Worm (Caenorhabditis elegans) whole organism, early embryonic: ENCODE measurements around the gene K08D8.10.

Source experiments
- B0310.2 ChIP-seq: sonication (generic microtip); optimal IDR thresholded peaks from 2 replicates; lab custom pipeline; 2016; ENCODE audit warnings: mild to moderate bottlenecking, missing genetic modification characterization, missing compliant biosample characterization
- F13C5.2 ChIP-seq: sonication (generic microtip); optimal IDR thresholded peaks from 2 replicates; lab custom pipeline; 2017; ENCODE audit warnings: mild to moderate bottlenecking, missing genetic modification characterization, inconsistent platforms, missing compliant biosample characterization
- aly-1 ChIP-seq: sonication (generic microtip); optimal IDR thresholded peaks from 2 replicates; lab custom pipeline; 2016; ENCODE audit warnings: missing genetic modification characterization, missing compliant biosample characterization
- ama-1 ChIP-seq: fragments of 150-350 bp; optimal IDR thresholded peaks from 2 replicates; lab custom pipeline; 2014
- ceh-13 ChIP-seq: fragments of 200-800 bp; sonication (Bioruptor generic); optimal IDR thresholded peaks from 2 replicates; lab custom pipeline; 2018; ENCODE audit warnings: mild to moderate bottlenecking, missing genetic modification characterization, missing compliant biosample characterization
- ceh-36 ChIP-seq: sonication (generic microtip); optimal IDR thresholded peaks from 2 replicates; lab custom pipeline; 2016; ENCODE audit warnings: missing genetic modification characterization, inconsistent platforms, missing compliant biosample characterization
- ets-7 ChIP-seq: sonication (generic microtip); optimal IDR thresholded peaks from 2 replicates; lab custom pipeline; 2016; ENCODE audit warnings: missing genotype, missing genetic modification characterization, missing compliant biosample characterization
- flt-1 ChIP-seq: fragments of 200-800 bp; sonication (Bioruptor generic); IDR thresholded peaks from 2 replicates; pipeline ENCODE4 v1.3.6; 2022; ENCODE audit warnings: missing genetic modification characterization, missing compliant biosample characterization
- hmbx-1 ChIP-seq: sonication (generic microtip); optimal IDR thresholded peaks from 2 replicates; lab custom pipeline; 2016; ENCODE audit warnings: mild to moderate bottlenecking, missing genetic modification characterization, missing compliant biosample characterization
- hmg-4 ChIP-seq: fragments of 200-800 bp; sonication (Bioruptor generic); optimal IDR thresholded peaks from 2 replicates; lab custom pipeline; 2018; ENCODE audit warnings: mild to moderate bottlenecking, missing genetic modification characterization, missing compliant biosample characterization
- hnd-1 ChIP-seq: sonication (generic microtip); optimal IDR thresholded peaks from 2 replicates; lab custom pipeline; 2016; ENCODE audit warnings: missing genetic modification characterization, missing compliant biosample characterization
- pes-1 ChIP-seq: fragments of 200-800 bp; sonication (Bioruptor generic); IDR thresholded peaks from 2 replicates; pipeline ENCODE4 v1.3.6; 2022; ENCODE audit warnings: missing genetic modification reagents, missing genetic modification characterization, missing compliant biosample characterization
- scrt-1 ChIP-seq: fragments of 200-800 bp; sonication (Bioruptor generic); IDR thresholded peaks from 2 replicates; pipeline ENCODE4 v1.3.6; 2022; ENCODE audit warnings: missing genetic modification characterization, missing compliant biosample characterization
- sea-1 ChIP-seq: fragments of 200-800 bp; sonication (Bioruptor generic); conservative IDR thresholded peaks from 2 replicates; pipeline ENCODE4 v1.3.6; 2022; ENCODE audit warnings: missing genetic modification characterization, missing compliant biosample characterization
- tbx-11 ChIP-seq: fragments of 200-800 bp; sonication (Bioruptor generic); IDR thresholded peaks from 2 replicates; pipeline ENCODE4 v1.3.6; 2022; ENCODE audit warnings: missing genetic modification characterization, missing compliant biosample characterization
- tbx-37 ChIP-seq: fragments of 200-800 bp; sonication (Bioruptor generic); conservative IDR thresholded peaks from 2 replicates; pipeline ENCODE4 v1.3.6; 2022; ENCODE audit warnings: missing genetic modification reagents, missing genetic modification characterization, missing compliant biosample characterization
- tra-4 ChIP-seq: sonication (generic microtip); optimal IDR thresholded peaks from 2 replicates; lab custom pipeline; 2017; ENCODE audit warnings: missing genetic modification characterization, missing compliant biosample characterization

Gene K08D8.10

ce11 chrIV:12900267-12900666 lies at the start of gene K08D8.10:
TSS of gene K08D8.10 (plus strand) at chrIV:12900567.
- TF ChIP-seq ama-1 (lab: Kevin White, UChicago) (no peak), sea-1 (GFP tag; lab: Robert Waterston, UW) (no peak), scrt-1 (no peak), F13C5.2 (tag; lab: Kevin White, UChicago) (no peak), hnd-1 (tag; lab: Kevin White, UChicago) (no peak), pes-1 (GFP tag; lab: Robert Waterston, UW) (no peak), ceh-36 (tag; lab: Kevin White, UChicago) (no peak), tbx-37 (GFP tag; lab: Robert Waterston, UW) (no peak), hmbx-1 (tag; lab: Kevin White, UChicago) (no peak), flt-1 (GFP tag; lab: Robert Waterston, UW) (no peak), B0310.2 (tag; lab: Kevin White, UChicago) (no peak), tbx-11 (GFP tag; lab: Robert Waterston, UW) (no peak), ceh-13 (GFP tag; lab: Kevin White, UChicago) (no peak), ets-7 (tag; lab: Kevin White, UChicago) (no peak), tra-4 (tag; lab: Kevin White, UChicago) (no peak), hmg-4 (GFP tag; lab: Kevin White, UChicago) (no peak), aly-1 (tag; lab: Kevin White, UChicago) (no peak)

ce11 chrIV:12854372-12855114 lies 45.8 kb upstream of the K08D8.10 start:
- TF ChIP-seq tbx-11 (GFP tag; lab: Robert Waterston, UW) (no peak), ama-1 (lab: Kevin White, UChicago) (no peak), aly-1 (tag; lab: Kevin White, UChicago) (no peak), hnd-1 (tag; lab: Kevin White, UChicago) (no peak), tbx-37 (GFP tag; lab: Robert Waterston, UW) (no peak), B0310.2 (tag; lab: Kevin White, UChicago) (no peak), ceh-36 (tag; lab: Kevin White, UChicago) (no peak), ets-7 (tag; lab: Kevin White, UChicago) (no peak), scrt-1 (no peak), pes-1 (GFP tag; lab: Robert Waterston, UW) (no peak), hmg-4 (GFP tag; lab: Kevin White, UChicago) (no peak), hmbx-1 (tag; lab: Kevin White, UChicago) (no peak), F13C5.2 (tag; lab: Kevin White, UChicago) (no peak), flt-1 (GFP tag; lab: Robert Waterston, UW) (no peak), ceh-13 (GFP tag; lab: Kevin White, UChicago) (no peak), sea-1 (GFP tag; lab: Robert Waterston, UW) (no peak)

- TF ChIP-seq hnd-1 (tag; lab: Kevin White, UChicago) (no peak), tbx-11 (GFP tag; lab: Robert Waterston, UW) (no peak)
These were observed 45.1 kb upstream of the K08D8.10 start, which contains the start of gene nstp-5 for ce11 chrIV:12855248-12855647. TSS of gene nstp-5 (plus strand) at chrIV:12855548.

- TF ChIP-seq tbx-11 (GFP tag; lab: Robert Waterston, UW) (no peak), ets-7 (tag; lab: Kevin White, UChicago) (no peak), scrt-1 (no peak), flt-1 (GFP tag; lab: Robert Waterston, UW) (no peak), F13C5.2 (tag; lab: Kevin White, UChicago) (no peak), B0310.2 (tag; lab: Kevin White, UChicago) (no peak), tbx-37 (GFP tag; lab: Robert Waterston, UW) (no peak), tra-4 (tag; lab: Kevin White, UChicago) (no peak), ceh-36 (tag; lab: Kevin White, UChicago) (no peak), hmg-4 (GFP tag; lab: Kevin White, UChicago) (no peak), hmbx-1 (tag; lab: Kevin White, UChicago) (no peak), ceh-13 (GFP tag; lab: Kevin White, UChicago) (no peak), ama-1 (lab: Kevin White, UChicago) (no peak), sea-1 (GFP tag; lab: Robert Waterston, UW) (no peak), pes-1 (GFP tag; lab: Robert Waterston, UW) (no peak), hnd-1 (tag; lab: Kevin White, UChicago) (no peak), aly-1 (tag; lab: Kevin White, UChicago) (no peak)
These were observed 40.6 kb upstream of the K08D8.10 start, which contains the start of gene gcy-18 for ce11 chrIV:12859797-12860196. TSS of gene gcy-18 (plus strand) at chrIV:12860097.

- TF ChIP-seq flt-1 (GFP tag; lab: Robert Waterston, UW) = no peak
- no peak for TF ChIP-seq ceh-36 (tag; lab: Kevin White, UChicago)
- no peak for TF ChIP-seq tbx-11 (GFP tag; lab: Robert Waterston, UW)
- no peak for TF ChIP-seq aly-1 (tag; lab: Kevin White, UChicago)
- TF ChIP-seq sea-1 (GFP tag; lab: Robert Waterston, UW) = no peak
- TF ChIP-seq hnd-1 (tag; lab: Kevin White, UChicago) = no peak
- no peak for TF ChIP-seq F13C5.2 (tag; lab: Kevin White, UChicago)
- TF ChIP-seq ama-1 (lab: Kevin White, UChicago) = no peak
- no peak for TF ChIP-seq ets-7 (tag; lab: Kevin White, UChicago)
- TF ChIP-seq tbx-37 (GFP tag; lab: Robert Waterston, UW) = no peak
- no peak for TF ChIP-seq tra-4 (tag; lab: Kevin White, UChicago)
- no peak for TF ChIP-seq hmg-4 (GFP tag; lab: Kevin White, UChicago)
- TF ChIP-seq ceh-13 (GFP tag; lab: Kevin White, UChicago) = no peak
- no peak for TF ChIP-seq B0310.2 (tag; lab: Kevin White, UChicago)
- TF ChIP-seq hmbx-1 (tag; lab: Kevin White, UChicago) = no peak
- no peak for TF ChIP-seq pes-1 (GFP tag; lab: Robert Waterston, UW)
- no peak for TF ChIP-seq scrt-1
These were observed 34.5 kb upstream of the K08D8.10 start, which contains the start of gene clec-186 for ce11 chrIV:12865884-12866283. TSS of gene clec-186 (plus strand) at chrIV:12866109.

ce11 chrIV:12869383-12869782 lies 31.0 kb upstream of the K08D8.10 start:
- TF ChIP-seq tra-4 (tag; lab: Kevin White, UChicago) (no peak), tbx-37 (GFP tag; lab: Robert Waterston, UW) (no peak), hmg-4 (GFP tag; lab: Kevin White, UChicago) (no peak), ceh-13 (GFP tag; lab: Kevin White, UChicago) (no peak), ets-7 (tag; lab: Kevin White, UChicago) (no peak), B0310.2 (tag; lab: Kevin White, UChicago) (no peak), pes-1 (GFP tag; lab: Robert Waterston, UW) (no peak), ama-1 (lab: Kevin White, UChicago) (no peak)
